Worm (Caenorhabditis elegans) whole organism, mixed stage, embryonic: ENCODE results near the gene ZK105.14.

Experiments
- bed-3 ChIP-seq: fragments of 200-800 bp; sonication (Bioruptor generic); optimal IDR thresholded peaks from 3 replicates; lab custom pipeline; 2018; ENCODE audit warnings: mild to moderate bottlenecking, missing genetic modification characterization, moderate library complexity, missing compliant biosample characterization
- cnd-1 ChIP-seq: fragments of 200-800 bp; sonication (Bioruptor generic); optimal IDR thresholded peaks from 2 replicates; lab custom pipeline; 2018; ENCODE audit warnings: mild to moderate bottlenecking, missing genetic modification characterization, missing compliant biosample characterization
- mep-1 ChIP-seq: fragments of 150-350 bp; optimal IDR thresholded peaks from 2 replicates; lab custom pipeline; 2017; ENCODE audit warnings: missing biosample characterization, missing genetic modification reagents, missing genetic modification characterization, inconsistent platforms
- nhr-12 ChIP-seq: fragments of 150-350 bp; optimal IDR thresholded peaks from 2 replicates; lab custom pipeline; 2014; ENCODE audit warnings: missing biosample characterization, missing genetic modification characterization
- nhr-237 ChIP-seq: fragments of 150-350 bp; optimal IDR thresholded peaks from 2 replicates; lab custom pipeline; 2014; ENCODE audit warnings: missing biosample characterization, missing genetic modification characterization
- nhr-28 ChIP-seq: fragments of 150-350 bp; optimal IDR thresholded peaks from 2 replicates; lab custom pipeline; 2014; ENCODE audit warnings: missing biosample characterization, missing genetic modification characterization
- unc-39 ChIP-seq: fragments of 150-350 bp; optimal IDR thresholded peaks from 2 replicates; lab custom pipeline; 2014; ENCODE audit warnings: missing biosample characterization, missing genetic modification characterization

ce11 chrV:7745386-7745785 lies 23.5 kb upstream of the ZK105.14 start:
- no peak for TF ChIP-seq nhr-237
- TF ChIP-seq mep-1 (tag; lab: Kevin White, UChicago), result no peak
- TF ChIP-seq nhr-28 (tag; lab: Kevin White, UChicago), result no peak
- TF ChIP-seq bed-3 (GFP tag; lab: Kevin White, UChicago), result no peak
- TF ChIP-seq nhr-12, result no peak
- no peak for TF ChIP-seq unc-39 (tag; lab: Kevin White, UChicago)
- TF ChIP-seq cnd-1 (tag; lab: Kevin White, UChicago), result no peak
